Worm (Caenorhabditis elegans) whole organism, mixed stage, embryonic: ENCODE data around the gene cpr-8.

ENCODE experiments used
- ceh-39 ChIP-seq: fragments of 150-350 bp; optimal IDR thresholded peaks from 2 replicates; lab custom pipeline; 2014; ENCODE audit warnings: missing biosample characterization, missing genetic modification characterization
- ces-1 ChIP-seq: fragments of 150-350 bp; optimal IDR thresholded peaks from 2 replicates; lab custom pipeline; 2014; ENCODE audit warnings: missing biosample characterization, missing genetic modification reagents, missing genetic modification characterization
- cnd-1 ChIP-seq: fragments of 200-800 bp; sonication (Bioruptor generic); optimal IDR thresholded peaks from 2 replicates; lab custom pipeline; 2018; ENCODE audit warnings: mild to moderate bottlenecking, missing genetic modification characterization, missing compliant biosample characterization
- elt-3 ChIP-seq: fragments of 150-350 bp; optimal IDR thresholded peaks from 2 replicates; lab custom pipeline; 2014; ENCODE audit warnings: missing biosample characterization, missing genetic modification characterization
- flh-1 ChIP-seq: fragments of 200-800 bp; sonication (Bioruptor generic); optimal IDR thresholded peaks from 2 replicates; lab custom pipeline; 2018; ENCODE audit warnings: mild to moderate bottlenecking, missing genetic modification characterization, moderate library complexity, missing compliant biosample characterization
- lin-13 ChIP-seq: fragments of 150-350 bp; optimal IDR thresholded peaks from 2 replicates; lab custom pipeline; 2014; ENCODE audit warnings: missing biosample characterization, missing genetic modification characterization
- lsy-2 ChIP-seq: fragments of 150-350 bp; optimal IDR thresholded peaks from 2 replicates; lab custom pipeline; 2014; ENCODE audit warnings: missing biosample characterization, missing genetic modification characterization
- nhr-12 ChIP-seq: fragments of 150-350 bp; optimal IDR thresholded peaks from 2 replicates; lab custom pipeline; 2014; ENCODE audit warnings: missing biosample characterization, missing genetic modification characterization
- nhr-28 ChIP-seq: fragments of 150-350 bp; optimal IDR thresholded peaks from 2 replicates; lab custom pipeline; 2014; ENCODE audit warnings: missing biosample characterization, missing genetic modification characterization
- nhr-76 ChIP-seq: sonication (generic microtip); optimal IDR thresholded peaks from 2 replicates; lab custom pipeline; 2017; ENCODE audit warnings: missing biosample characterization, missing genetic modification characterization
- pha-4 ChIP-seq: fragments of 150-350 bp; optimal IDR thresholded peaks from 2 replicates; lab custom pipeline; 2018; ENCODE audit warnings: missing biosample characterization, missing genetic modification reagents, missing genetic modification characterization
- tbx-8 ChIP-seq: fragments of 200-800 bp; sonication (Bioruptor generic); optimal IDR thresholded peaks from 2 replicates; lab custom pipeline; 2018; ENCODE audit warnings: mild to moderate bottlenecking, missing genetic modification characterization, moderate library complexity, missing compliant biosample characterization
- unc-39 ChIP-seq: fragments of 150-350 bp; optimal IDR thresholded peaks from 2 replicates; lab custom pipeline; 2014; ENCODE audit warnings: missing biosample characterization, missing genetic modification characterization
- unc-62 ChIP-seq: fragments of 150-350 bp; optimal IDR thresholded peaks from 2 replicates; lab custom pipeline; 2014; ENCODE audit warnings: missing biosample characterization, missing genetic modification reagents, missing genetic modification characterization

ce11 chrV:1158247-1158646 lies 23.8 kb downstream of the cpr-8 start:
- TF ChIP-seq tbx-8 (GFP tag; lab: Kevin White, UChicago) (no peak), nhr-28 (tag; lab: Kevin White, UChicago) (no peak), elt-3 (no peak), nhr-76 (tag; lab: Kevin White, UChicago) (no peak), ces-1 (no peak), ceh-39 (tag; lab: Kevin White, UChicago) (no peak), cnd-1 (tag; lab: Kevin White, UChicago) (no peak), lsy-2 (no peak), unc-39 (no peak), nhr-12 (tag; lab: Kevin White, UChicago) (no peak), pha-4 (tag; lab: Kevin White, UChicago) (no peak), lin-13 (tag; lab: Kevin White, UChicago) (no peak), unc-62 (no peak), flh-1 (GFP tag; lab: Kevin White, UChicago) (no peak)
